Fruit fly (Drosophila melanogaster) whole organism, pupa: ENCODE measurements around the gene bys.
A peak's percentile ranks its signal among the peaks of the same experiment; 100 is the strongest.

Experiments
- CG10348 ChIP-seq: fragments of 200-800 bp; sonication (Bioruptor generic); IDR thresholded peaks from 2 replicates; pipeline ENCODE4 v1.3.6; 2022; ENCODE audit warnings: missing biosample characterization, missing genetic modification characterization
- CG12605 ChIP-seq: fragments of 200-800 bp; sonication (Bioruptor generic); IDR thresholded peaks from 2 replicates; pipeline ENCODE4 v1.3.6; 2022; ENCODE audit warnings: missing biosample characterization, missing genetic modification characterization
- CG13204 ChIP-seq: fragments of 200-800 bp; sonication (Bioruptor generic); optimal IDR thresholded peaks from 2 replicates; lab custom pipeline; 2018; ENCODE audit warnings: missing biosample characterization, mild to moderate bottlenecking, missing genetic modification characterization, moderate library complexity
- CG14655 ChIP-seq: fragments of 200-800 bp; sonication (Bioruptor generic); optimal IDR thresholded peaks from 3 replicates; lab custom pipeline; 2017; ENCODE audit warnings: mild to moderate bottlenecking, missing biosample characterization, missing genetic modification reagents, missing genetic modification characterization
- CG15710 ChIP-seq: fragments of 200-800 bp; sonication (Bioruptor generic); optimal IDR thresholded peaks from 2 replicates; lab custom pipeline; 2018; ENCODE audit warnings: missing biosample characterization, mild to moderate bottlenecking, missing genetic modification characterization, moderate library complexity
- CG17806 ChIP-seq: fragments of 200-800 bp; sonication (Bioruptor generic); optimal IDR thresholded peaks from 2 replicates; lab custom pipeline; 2018; ENCODE audit warnings: missing biosample characterization, mild to moderate bottlenecking, missing genetic modification characterization, moderate library complexity
- CG32121 ChIP-seq: fragments of 200-800 bp; sonication (Bioruptor generic); IDR thresholded peaks from 2 replicates; pipeline ENCODE4 v1.3.6; 2022; ENCODE audit warnings: missing biosample characterization, missing genetic modification characterization
- CG34367 ChIP-seq: fragments of 200-800 bp; sonication (Bioruptor generic); optimal IDR thresholded peaks from 2 replicates; lab custom pipeline; 2018; ENCODE audit warnings: missing biosample characterization, mild to moderate bottlenecking, missing genetic modification characterization
- CG4496 ChIP-seq: fragments of 200-800 bp; sonication (Bioruptor generic); IDR thresholded peaks from 3 replicates; pipeline ENCODE4 v1.3.6; 2022; ENCODE audit warnings: missing biosample characterization, missing genetic modification characterization
- CG8159 ChIP-seq: fragments of 200-800 bp; sonication (Bioruptor generic); optimal IDR thresholded peaks from 3 replicates; lab custom pipeline; 2018; ENCODE audit warnings: missing biosample characterization, mild to moderate bottlenecking, missing genetic modification characterization, moderate library complexity
- CG8301 ChIP-seq: fragments of 200-800 bp; sonication (Bioruptor generic); optimal IDR thresholded peaks from 2 replicates; lab custom pipeline; 2018; ENCODE audit warnings: missing biosample characterization, mild to moderate bottlenecking, missing genetic modification characterization
- CG9948 ChIP-seq: fragments of 200-800 bp; sonication (Bioruptor generic); optimal IDR thresholded peaks from 2 replicates; lab custom pipeline; 2018; ENCODE audit warnings: missing biosample characterization, mild to moderate bottlenecking, missing genetic modification characterization, moderate library complexity
- D1 ChIP-seq: fragments of 200-800 bp; sonication (Bioruptor generic); optimal IDR thresholded peaks from 2 replicates; lab custom pipeline; 2018; ENCODE audit warnings: missing biosample characterization, mild to moderate bottlenecking, missing genetic modification characterization, moderate library complexity
- EcR ChIP-seq: fragments of 200-800 bp; sonication (Bioruptor generic); optimal IDR thresholded peaks from 3 replicates; lab custom pipeline; 2019; ENCODE audit warnings: missing biosample characterization, missing genetic modification characterization, mild to moderate bottlenecking, moderate library complexity, missing genetic modification reagents
- Ets98B ChIP-seq: fragments of 200-800 bp; sonication (Bioruptor generic); IDR thresholded peaks from 2 replicates; pipeline ENCODE4 v1.3.6; 2022; ENCODE audit warnings: missing biosample characterization, missing genetic modification characterization
- Pif1A ChIP-seq: fragments of 200-800 bp; sonication (Bioruptor generic); optimal IDR thresholded peaks from 3 replicates; lab custom pipeline; 2016; ENCODE audit warnings: missing biosample characterization, missing genetic modification characterization
- Pif1B ChIP-seq: fragments of 200-800 bp; sonication (Bioruptor generic); optimal IDR thresholded peaks from 3 replicates; lab custom pipeline; 2016; ENCODE audit warnings: missing biosample characterization, missing genetic modification characterization
- Snoo ChIP-seq: fragments of 200-800 bp; sonication (Bioruptor generic); optimal IDR thresholded peaks from 3 replicates; lab custom pipeline; 2017; ENCODE audit warnings: missing biosample characterization, mild to moderate bottlenecking, missing genetic modification characterization, inconsistent platforms
- fd96Ca ChIP-seq: fragments of 200-800 bp; sonication (Bioruptor generic); IDR thresholded peaks from 3 replicates; pipeline ENCODE4 v1.3.6; 2022; ENCODE audit warnings: missing biosample characterization, missing genetic modification characterization
- gl ChIP-seq: fragments of 200-800 bp; sonication (Bioruptor generic); optimal IDR thresholded peaks from 2 replicates; lab custom pipeline; 2018; ENCODE audit warnings: missing biosample characterization, mild to moderate bottlenecking, missing genetic modification characterization
- rn ChIP-seq: fragments of 200-800 bp; sonication (Bioruptor generic); IDR thresholded peaks from 2 replicates; pipeline ENCODE4 v1.3.6; 2022; ENCODE audit warnings: missing biosample characterization, missing genetic modification characterization

Gene bys

DNA sequence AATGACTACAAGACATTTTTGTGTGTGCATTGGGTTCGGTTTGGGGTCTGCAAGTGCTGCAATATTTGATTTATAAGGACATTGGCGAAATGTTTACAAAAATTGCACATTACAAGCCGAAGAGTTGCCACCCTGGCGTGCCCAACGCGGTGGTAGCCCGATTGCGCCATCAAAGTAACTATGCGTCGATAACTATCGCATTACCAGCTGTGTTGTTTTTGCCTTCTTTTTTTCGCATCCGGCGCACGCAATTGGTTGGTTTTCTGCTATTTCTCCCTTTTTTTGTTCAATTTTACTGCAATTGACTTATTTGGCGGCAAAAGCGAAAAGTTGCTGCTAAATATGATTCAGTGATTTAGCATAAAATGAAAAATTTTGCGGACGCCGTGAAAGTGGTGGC lies 33.0 kb downstream of the bys start, which contains the start of gene RpS14b:
Gene RpS14b (plus strand): TSS at position 220 of the 400 bp plus-strand sequence.
- TF ChIP-seq CG10348 (GFP tag; lab: Robert Waterston, UW) (no peak), D1 (no peak), CG15710 (tag; lab: Kevin White, UChicago) (peak; percentile 55), Snoo (tag; lab: Kevin White, UChicago) (peak; percentile 67), CG4496 (GFP tag; lab: Robert Waterston, UW) (peak; percentile 79), CG32121 (GFP tag; lab: Robert Waterston, UW) (peak; percentile 51), CG9948 (tag; lab: Kevin White, UChicago) (peak; percentile 3), Pif1B (GFP tag; lab: Kevin White, UChicago) (peak; percentile 10), gl (peak; percentile 39), CG12605 (GFP tag; lab: Robert Waterston, UW) (peak; percentile 43; the same call in 1 of the 2 replicates), Ets98B (GFP tag; lab: Robert Waterston, UW) (peak; percentile 61), CG8301 (peak; percentile 19), rn (GFP tag; lab: Robert Waterston, UW) (0 out of 2 replicates have a peak, but pooled peaks have one; percentile 6), CG13204 (GFP tag; lab: Kevin White, UChicago) (peak; percentile 30), CG17806 (no peak), fd96Ca (peak; percentile 60; the same call in 2 of the 3 replicates), CG14655 (GFP tag; lab: Kevin White, UChicago) (no peak), Pif1A (peak; percentile 42), CG8159 (peak; percentile 28), EcR (GFP tag; lab: Kevin White, UChicago) (no peak), CG34367 (tag; lab: Kevin White, UChicago) (peak; percentile 51)

DNA sequence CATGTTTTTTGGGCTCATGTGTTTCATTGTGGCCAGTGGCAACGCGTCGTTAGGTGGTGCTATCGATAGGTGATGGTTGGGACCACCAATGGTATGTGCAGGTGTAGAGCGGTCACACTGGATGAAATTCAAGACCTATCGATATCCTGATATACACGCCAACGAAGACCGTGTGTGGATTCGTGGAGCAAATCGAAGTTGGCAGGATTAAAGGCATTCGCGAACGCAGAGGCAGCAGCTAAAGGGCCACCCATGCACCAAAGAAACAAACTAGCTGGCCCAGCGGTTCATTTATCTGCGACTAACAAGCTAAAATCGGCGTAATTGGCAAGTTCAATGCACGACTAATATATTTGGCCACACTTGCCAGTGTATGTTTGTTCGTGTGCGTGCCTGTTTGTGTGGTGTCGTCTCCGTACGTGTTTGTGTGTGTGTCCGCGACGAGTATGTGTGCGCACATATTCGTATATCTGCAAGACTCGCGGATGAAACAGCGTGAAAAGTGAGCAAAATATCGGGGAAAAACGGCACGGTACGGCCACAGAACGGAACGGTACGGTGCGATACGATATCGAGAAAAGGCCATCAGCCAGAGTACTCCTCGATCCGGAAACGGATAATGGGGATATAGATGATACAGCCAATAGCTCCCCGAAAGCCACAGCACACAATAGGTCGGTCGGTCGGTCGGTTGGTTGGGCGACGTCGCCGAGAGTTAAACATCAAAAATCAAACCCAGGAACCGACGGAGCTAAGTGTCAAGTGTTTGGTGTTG lies 34.3 kb downstream of the bys start, which contains the start of gene Ubr3:
Gene Ubr3 (plus strand): TSS at position 99 of the 775 bp plus-strand sequence.
- TF ChIP-seq D1 (no peak), Pif1B (GFP tag; lab: Kevin White, UChicago) (no peak), CG15710 (tag; lab: Kevin White, UChicago) (no peak), Ets98B (GFP tag; lab: Robert Waterston, UW) (no peak), Pif1A (no peak), CG17806 (no peak), fd96Ca (0 out of 3 replicates have a peak, but pooled peaks have one; percentile 16), CG13204 (GFP tag; lab: Kevin White, UChicago) (no peak), Snoo (tag; lab: Kevin White, UChicago) (no peak), rn (GFP tag; lab: Robert Waterston, UW) (no peak), gl (no peak), CG12605 (GFP tag; lab: Robert Waterston, UW) (no peak), EcR (GFP tag; lab: Kevin White, UChicago) (peak; percentile 95), CG14655 (GFP tag; lab: Kevin White, UChicago) (no peak), CG34367 (tag; lab: Kevin White, UChicago) (no peak), CG32121 (GFP tag; lab: Robert Waterston, UW) (no peak), CG8301 (no peak), CG8159 (no peak), CG10348 (GFP tag; lab: Robert Waterston, UW) (no peak), CG9948 (tag; lab: Kevin White, UChicago) (no peak), CG4496 (GFP tag; lab: Robert Waterston, UW) (peak; percentile 26; the same call in 1 of the 3 replicates)

DNA sequence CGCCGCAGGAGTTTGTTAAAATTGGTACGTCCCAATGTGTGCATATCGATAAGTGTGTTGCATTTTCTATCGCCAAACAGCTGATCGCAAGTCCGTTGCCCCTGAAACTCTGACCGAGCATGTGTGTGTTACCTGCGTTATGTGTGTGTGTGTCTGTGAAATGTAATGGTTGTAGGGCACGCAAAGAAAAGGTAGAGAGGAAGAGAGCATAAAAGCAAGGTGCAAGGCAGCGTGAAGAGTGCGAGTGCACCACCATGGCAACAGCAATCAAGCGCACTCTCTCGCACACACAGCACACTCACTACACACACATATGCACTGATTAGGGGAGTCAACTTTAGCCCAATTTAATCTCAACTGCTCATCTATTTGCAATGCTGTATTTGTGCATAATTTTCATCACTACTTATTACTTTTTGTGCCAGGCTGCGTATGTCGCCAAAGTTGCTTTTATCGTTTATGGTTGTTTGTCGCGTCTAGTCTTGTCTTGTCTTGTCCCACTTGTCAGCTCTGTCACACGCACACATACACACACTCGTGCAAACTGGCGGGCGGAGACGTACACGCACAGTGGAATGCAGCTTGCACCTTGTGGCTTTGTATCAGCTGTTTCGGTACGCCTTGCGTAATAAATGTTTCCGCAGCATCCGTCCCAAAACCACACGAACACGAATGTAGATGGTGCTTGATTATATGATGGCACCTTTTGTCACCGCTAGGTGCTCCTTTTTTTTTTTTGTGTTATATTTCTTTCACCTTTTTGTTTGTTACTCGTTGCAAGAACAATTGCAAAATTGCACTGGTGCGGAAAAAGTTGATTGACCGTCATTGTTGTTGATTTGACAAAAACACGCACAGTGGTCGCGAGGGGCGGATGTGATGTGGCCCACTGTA lies 36.2 kb downstream of the bys start:
- TF ChIP-seq CG8301 (peak; percentile 84), CG14655 (GFP tag; lab: Kevin White, UChicago) (peak; percentile 90), Ets98B (GFP tag; lab: Robert Waterston, UW) (peak; percentile 55; the same call in 1 of the 2 replicates), Pif1B (GFP tag; lab: Kevin White, UChicago) (peak; percentile 65), fd96Ca (peak; percentile 85), Pif1A (peak; percentile 87), EcR (GFP tag; lab: Kevin White, UChicago) (peak; percentile 91), CG9948 (tag; lab: Kevin White, UChicago) (peak; percentile 75), gl (no peak), Snoo (tag; lab: Kevin White, UChicago) (peak; percentile 79), CG8159 (peak; percentile 83), D1 (no peak), CG32121 (GFP tag; lab: Robert Waterston, UW) (peak; percentile 82), CG15710 (tag; lab: Kevin White, UChicago) (peak; percentile 75), CG4496 (GFP tag; lab: Robert Waterston, UW) (no peak; the same call in 1 of the 3 replicates), rn (GFP tag; lab: Robert Waterston, UW) (peak; percentile 34; the same call in 1 of the 2 replicates), CG17806 (peak; percentile 54), CG34367 (tag; lab: Kevin White, UChicago) (peak; percentile 64), CG10348 (GFP tag; lab: Robert Waterston, UW) (peak; percentile 47), CG12605 (GFP tag; lab: Robert Waterston, UW) (no peak; the same call in 1 of the 2 replicates), CG13204 (GFP tag; lab: Kevin White, UChicago) (no peak)

DNA sequence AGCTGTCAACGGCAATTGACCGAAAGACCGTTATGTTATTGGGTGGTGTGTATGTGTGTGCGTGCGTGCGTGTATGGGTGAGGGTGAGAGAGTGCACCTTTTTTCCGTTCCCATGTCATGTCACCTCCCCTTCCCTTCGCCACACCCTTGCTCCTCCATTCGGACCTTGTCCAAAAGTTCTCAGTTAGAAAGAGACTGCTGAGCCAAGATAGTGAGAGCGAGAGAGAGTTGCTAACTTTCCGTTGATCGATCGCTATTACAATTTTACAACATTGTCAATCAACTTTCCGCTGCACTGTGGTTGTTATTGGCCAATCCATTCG lies 36.8 kb downstream of the bys start:
- TF ChIP-seq CG17806 (no peak), rn (GFP tag; lab: Robert Waterston, UW) (no peak), Pif1B (GFP tag; lab: Kevin White, UChicago) (no peak), Ets98B (GFP tag; lab: Robert Waterston, UW) (no peak), CG14655 (GFP tag; lab: Kevin White, UChicago) (no peak), CG32121 (GFP tag; lab: Robert Waterston, UW) (no peak), CG9948 (tag; lab: Kevin White, UChicago) (no peak), CG13204 (GFP tag; lab: Kevin White, UChicago) (no peak), gl (no peak), CG12605 (GFP tag; lab: Robert Waterston, UW) (no peak), CG8159 (no peak), CG34367 (tag; lab: Kevin White, UChicago) (no peak), CG8301 (no peak), CG15710 (tag; lab: Kevin White, UChicago) (no peak), fd96Ca (no peak), CG10348 (GFP tag; lab: Robert Waterston, UW) (no peak), EcR (GFP tag; lab: Kevin White, UChicago) (no peak), D1 (no peak), Snoo (tag; lab: Kevin White, UChicago) (no peak), CG4496 (GFP tag; lab: Robert Waterston, UW) (no peak)
